Fruit fly (Drosophila melanogaster): ENCODE measurements around the gene CG14125.

- TF ChIP-seq EcR (GFP tag; optimal IDR thresholded peaks at IDR 0.05): no peak
- no peak for TF ChIP-seq CG8478 (optimal IDR thresholded peaks at IDR 0.05)
- TF ChIP-seq psq (optimal IDR thresholded peaks at IDR 0.05): no peak
- TF ChIP-seq usp (GFP tag; optimal IDR thresholded peaks at IDR 0.05): no peak
- no peak for TF ChIP-seq pan (optimal IDR thresholded peaks at IDR 0.05)
- TF ChIP-seq Dll (optimal IDR thresholded peaks at IDR 0.05): no peak
These were observed 1.8 kb upstream of the CG14125 start, which contains the start of gene Muc68E for dm6 chr3L:11972879-11973278.

All from whole organism.